Worm (Caenorhabditis elegans) whole organism, L4 larva: ENCODE measurements around the gene spp-3.

ENCODE experiments used
- F37D6.2 ChIP-seq: sonication (generic microtip); optimal IDR thresholded peaks from 2 replicates; lab custom pipeline; 2016; ENCODE audit warnings: mild to moderate bottlenecking, missing genetic modification characterization, missing compliant biosample characterization
- F44E2.7 ChIP-seq: fragments of 200-800 bp; sonication (Bioruptor generic); IDR thresholded peaks from 2 replicates; pipeline ENCODE4 v2.1.2; 2022; ENCODE audit warnings: missing genetic modification characterization, missing compliant biosample characterization
- T26A8.4 ChIP-seq: fragments of 200-800 bp; sonication (Bioruptor generic); IDR thresholded peaks from 2 replicates; pipeline ENCODE4 v1.3.6; 2022; ENCODE audit warnings: missing genetic modification characterization, missing compliant biosample characterization
- Y48G9A.11 ChIP-seq: fragments of 200-800 bp; sonication (Bioruptor generic); IDR thresholded peaks from 2 replicates; pipeline ENCODE4 v1.3.6; 2022; ENCODE audit warnings: missing genetic modification reagents, missing genetic modification characterization, missing compliant biosample characterization
- Y75B8A.6 ChIP-seq: fragments of 200-800 bp; sonication (Bioruptor generic); IDR thresholded peaks from 2 replicates; pipeline ENCODE4 v1.3.6; 2022; ENCODE audit warnings: missing genetic modification reagents, missing genetic modification characterization, missing compliant biosample characterization
- aha-1 ChIP-seq: fragments of 150-350 bp; peaks from one replicate; lab custom pipeline; 2014; ENCODE audit warnings: missing biosample characterization, missing genetic modification characterization
- ceh-28 ChIP-seq: fragments of 150-350 bp; optimal IDR thresholded peaks from 2 replicates; lab custom pipeline; 2014; ENCODE audit warnings: missing biosample characterization, missing genetic modification reagents, missing genetic modification characterization
- ceh-32 ChIP-seq: sonication (generic microtip); optimal IDR thresholded peaks from 2 replicates; lab custom pipeline; 2016; ENCODE audit warnings: mild to moderate bottlenecking, missing genetic modification characterization, missing compliant biosample characterization; ENCODE audit not compliant: poor library complexity
- ceh-62 ChIP-seq: sonication (generic microtip); optimal IDR thresholded peaks from 2 replicates; lab custom pipeline; 2017; ENCODE audit warnings: missing biosample characterization, missing genetic modification characterization
- ctbp-1 ChIP-seq: fragments of 200-800 bp; sonication (Bioruptor generic); IDR thresholded peaks from 2 replicates; pipeline ENCODE4 v1.3.6; 2022; ENCODE audit warnings: missing genetic modification reagents, missing genetic modification characterization, missing compliant biosample characterization
- daf-16 ChIP-seq, 3 experiments: sonication (generic microtip); optimal IDR thresholded peaks; 2 replicates each; lab custom pipeline; 2016 to 2017; ENCODE audit warnings: missing genetic modification characterization in 3 of 3, missing genetic modification reagents in 3 of 3, mild to moderate bottlenecking in 2 of 3, missing compliant biosample characterization in 2 of 3, missing biosample characterization in 1 of 3, moderate library complexity in 1 of 3
- daf-19 ChIP-seq: fragments of 200-800 bp; sonication (Bioruptor generic); conservative IDR thresholded peaks from 2 replicates; pipeline ENCODE4 v1.3.6; 2022; ENCODE audit warnings: missing genetic modification characterization, missing compliant biosample characterization
- dmd-8 ChIP-seq: fragments of 200-800 bp; sonication (Bioruptor generic); IDR thresholded peaks from 2 replicates; pipeline ENCODE4 v1.3.6; 2022; ENCODE audit warnings: missing genetic modification characterization, missing compliant biosample characterization
- dve-1 ChIP-seq: sonication (generic microtip); optimal IDR thresholded peaks from 2 replicates; lab custom pipeline; 2017; ENCODE audit warnings: antibody characterized with exemption, mild to moderate bottlenecking, missing genetic modification characterization, missing compliant biosample characterization; ENCODE audit not compliant: insufficient read depth
- egl-43 ChIP-seq: fragments of 200-800 bp; sonication (Bioruptor generic); IDR thresholded peaks from 2 replicates; pipeline ENCODE4 v1.3.6; 2022; ENCODE audit warnings: missing genetic modification reagents, missing genetic modification characterization, missing compliant biosample characterization
- fkh-10 ChIP-seq: fragments of 150-350 bp; optimal IDR thresholded peaks from 2 replicates; lab custom pipeline; 2014; ENCODE audit warnings: missing biosample characterization, missing genetic modification reagents, missing genetic modification characterization
- fos-1 ChIP-seq: fragments of 150-350 bp; optimal IDR thresholded peaks from 2 replicates; lab custom pipeline; 2014; ENCODE audit warnings: missing biosample characterization, missing genetic modification characterization
- gei-8 ChIP-seq: fragments of 200-800 bp; sonication (Bioruptor generic); optimal IDR thresholded peaks from 2 replicates; lab custom pipeline; 2018; ENCODE audit warnings: mild to moderate bottlenecking, missing genetic modification characterization, missing compliant biosample characterization
- hlh-11 ChIP-seq: fragments of 200-800 bp; sonication (Bioruptor generic); optimal IDR thresholded peaks from 2 replicates; lab custom pipeline; 2018; ENCODE audit warnings: mild to moderate bottlenecking, missing genetic modification characterization, missing compliant biosample characterization
- hlh-30 ChIP-seq: sonication (generic microtip); optimal IDR thresholded peaks from 2 replicates; lab custom pipeline; 2017; ENCODE audit warnings: antibody characterized with exemption, mild to moderate bottlenecking, missing genetic modification characterization, missing compliant biosample characterization; ENCODE audit not compliant: insufficient read depth
- hmg-1.1 ChIP-seq: fragments of 200-800 bp; sonication (Bioruptor generic); IDR thresholded peaks from 2 replicates; pipeline ENCODE4 v1.3.6; 2022; ENCODE audit warnings: missing genetic modification reagents, missing genetic modification characterization, missing compliant biosample characterization
- lin-13 ChIP-seq: fragments of 150-350 bp; optimal IDR thresholded peaks from 2 replicates; lab custom pipeline; 2014; ENCODE audit warnings: missing biosample characterization, missing genetic modification reagents, missing genetic modification characterization
- lsy-2 ChIP-seq, 2 experiments: fragments of 150-350 bp in 1 of 2; sonication (generic microtip) in 1 of 2; optimal IDR thresholded peaks; 2 replicates each; lab custom pipeline; 2014 to 2017; ENCODE audit warnings: missing biosample characterization in 2 of 2, missing genetic modification characterization in 2 of 2
- madf-5 ChIP-seq, 2 experiments: fragments of 200-800 bp; sonication (Bioruptor generic); IDR thresholded peaks; 2 replicates each; pipeline ENCODE4 v1.3.6; 2022; ENCODE audit warnings: missing compliant biosample characterization in 2 of 2, missing genetic modification characterization in 2 of 2
- mdl-1 ChIP-seq, 2 experiments: fragments of 150-350 bp in 1 of 2; sonication (generic microtip) in 1 of 2; optimal IDR thresholded peaks; 2 replicates each; lab custom pipeline; 2014 to 2017; ENCODE audit warnings: missing biosample characterization in 2 of 2, missing genetic modification characterization in 2 of 2
- mep-1 ChIP-seq: fragments of 150-350 bp; sonication (generic microtip); optimal IDR thresholded peaks from 3 replicates; lab custom pipeline; 2014; ENCODE audit warnings: missing biosample characterization, missing genetic modification characterization
- mxl-3 ChIP-seq: fragments of 200-800 bp; sonication (Bioruptor generic); optimal IDR thresholded peaks from 2 replicates; lab custom pipeline; 2018; ENCODE audit warnings: mild to moderate bottlenecking, missing genetic modification characterization, missing compliant biosample characterization
- nhr-237 ChIP-seq: sonication (generic microtip); optimal IDR thresholded peaks from 2 replicates; lab custom pipeline; 2017; ENCODE audit warnings: missing biosample characterization, missing genetic modification characterization
- nhr-41 ChIP-seq: fragments of 200-800 bp; sonication (Bioruptor generic); IDR thresholded peaks from 2 replicates; pipeline ENCODE4 v1.3.6; 2022; ENCODE audit warnings: missing genetic modification reagents, missing genetic modification characterization, missing compliant biosample characterization
- nhr-42 ChIP-seq: fragments of 200-800 bp; sonication (Bioruptor generic); IDR thresholded peaks from 2 replicates; pipeline ENCODE4 v1.3.6; 2022; ENCODE audit warnings: missing genetic modification characterization, missing compliant biosample characterization
- nhr-48 ChIP-seq: sonication (generic microtip); optimal IDR thresholded peaks from 2 replicates; lab custom pipeline; 2016; ENCODE audit warnings: mild to moderate bottlenecking, missing genetic modification characterization, missing compliant biosample characterization
- pha-4 ChIP-seq, 2 experiments: fragments of 150-350 bp in 1 of 2; fragments of 200-800 bp in 1 of 2; sonication (Bioruptor generic) in 1 of 2; IDR thresholded peaks in 1 of 2; optimal IDR thresholded peaks in 1 of 2; 2 replicates each; pipeline versions ENCODE4 v1.3.6 to Lab custom; 2014 to 2022; ENCODE audit warnings: missing genetic modification characterization in 2 of 2, missing genetic modification reagents in 2 of 2, missing biosample characterization in 1 of 2, missing compliant biosample characterization in 1 of 2
- pqm-1 ChIP-seq: sonication (generic microtip); optimal IDR thresholded peaks from 2 replicates; lab custom pipeline; 2017; ENCODE audit warnings: missing biosample characterization, missing genetic modification characterization
- rbr-2 ChIP-seq: sonication (generic microtip); optimal IDR thresholded peaks from 2 replicates; lab custom pipeline; 2016; ENCODE audit warnings: missing genotype, missing genetic modification characterization, missing compliant biosample characterization
- set-16 ChIP-seq: fragments of 200-800 bp; sonication (Bioruptor generic); IDR thresholded peaks from 2 replicates; pipeline ENCODE4 v1.3.6; 2022; ENCODE audit warnings: missing genetic modification reagents, missing genetic modification characterization, missing compliant biosample characterization
- skn-1 ChIP-seq: fragments of 150-350 bp; optimal IDR thresholded peaks from 2 replicates; lab custom pipeline; 2014; ENCODE audit warnings: missing biosample characterization, missing genetic modification characterization
- spr-3 ChIP-seq: fragments of 200-800 bp; sonication (Bioruptor generic); optimal IDR thresholded peaks from 2 replicates; lab custom pipeline; 2018; ENCODE audit warnings: mild to moderate bottlenecking, missing genetic modification characterization, missing compliant biosample characterization
- tra-1 ChIP-seq: fragments of 200-800 bp; sonication (Bioruptor generic); IDR thresholded peaks from 2 replicates; pipeline ENCODE4 v1.3.6; 2022; ENCODE audit warnings: missing genetic modification reagents, missing genetic modification characterization, missing compliant biosample characterization
- unc-62 ChIP-seq, 3 experiments: fragments of 150-350 bp in 1 of 3; sonication (generic microtip); optimal IDR thresholded peaks in 2 of 3; peaks in 1 of 3; 1 replicate in 1 of 3; 2 replicates in 2 of 3; lab custom pipeline; 2014 to 2017; ENCODE audit warnings: missing biosample characterization in 3 of 3, missing genetic modification characterization in 3 of 3, missing genetic modification reagents in 3 of 3, missing genotype in 1 of 3
- zfp-2 ChIP-seq: sonication (generic microtip); optimal IDR thresholded peaks from 2 replicates; lab custom pipeline; 2016; ENCODE audit warnings: mild to moderate bottlenecking, missing genetic modification characterization, missing compliant biosample characterization
- zfp-3 ChIP-seq: fragments of 200-800 bp; sonication (Bioruptor generic); conservative IDR thresholded peaks from 2 replicates; pipeline ENCODE4 v1.3.6; 2022; ENCODE audit warnings: missing genetic modification reagents, missing genetic modification characterization, missing compliant biosample characterization
- zip-11 ChIP-seq: fragments of 200-800 bp; sonication (Bioruptor generic); IDR thresholded peaks from 2 replicates; pipeline ENCODE4 v1.3.6; 2022; ENCODE audit warnings: missing genetic modification characterization, missing compliant biosample characterization
- ztf-11 ChIP-seq: fragments of 150-350 bp; optimal IDR thresholded peaks from 2 replicates; lab custom pipeline; 2014; ENCODE audit warnings: missing biosample characterization, missing genetic modification characterization

Gene spp-3

DNA sequence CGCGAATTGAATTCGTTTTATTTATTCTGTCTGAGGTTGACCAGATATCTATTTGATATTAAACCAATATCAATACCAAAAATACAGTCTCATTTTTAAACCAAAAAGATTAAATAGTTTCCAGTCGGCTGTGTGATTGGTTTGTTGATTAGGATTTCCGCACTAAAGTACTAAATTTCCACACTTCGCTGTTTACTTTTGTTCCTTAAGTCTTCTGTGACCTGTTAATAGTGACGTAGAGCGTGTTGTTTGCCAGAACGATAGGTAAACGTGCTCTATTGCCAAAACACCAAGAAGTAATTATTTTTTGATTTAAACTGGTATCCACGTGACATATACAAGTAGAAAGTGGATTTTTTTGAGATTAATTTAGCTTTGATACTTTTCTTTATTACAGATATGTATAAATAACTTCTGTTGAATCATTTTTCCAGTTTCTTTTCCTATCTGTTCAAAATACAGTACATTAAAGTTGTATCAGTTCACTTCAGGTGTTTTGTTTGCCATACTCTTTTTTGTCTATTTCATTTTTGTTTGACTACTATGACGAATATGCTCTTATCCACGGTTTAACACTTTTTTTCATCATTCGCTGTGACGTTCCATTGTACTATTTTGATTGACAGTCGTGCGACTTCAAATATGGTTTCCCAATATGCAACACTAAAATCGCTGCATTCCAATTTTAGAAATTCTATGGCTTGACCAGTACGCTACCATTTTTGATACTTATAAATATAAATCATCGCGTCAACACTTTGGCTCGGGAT, 24.1 kb downstream of the spp-3 start (continued):
- peak in 1 of 2 experiments; percentile 16 for TF ChIP-seq daf-16 (GFP tag; optimal IDR thresholded peaks at IDR 0.05; lab: Kevin White, UChicago)
- peak; percentile 53 for TF ChIP-seq daf-16 (tag; optimal IDR thresholded peaks at IDR 0.05; lab: Kevin White, UChicago)
- TF ChIP-seq zip-11 (GFP tag; lab: Robert Waterston, UW) = no peak
- no peak for TF ChIP-seq nhr-237 (tag; lab: Kevin White, UChicago)
- no peak for TF ChIP-seq fos-1 (tag; lab: Kevin White, UChicago)
- TF ChIP-seq ceh-62 (tag; lab: Kevin White, UChicago) = no peak
- TF ChIP-seq ceh-32 (tag; lab: Kevin White, UChicago) = no peak
- no peak for TF ChIP-seq pha-4 (GFP tag; IDR thresholded peaks at IDR 0.05; lab: Robert Waterston, UW)
- TF ChIP-seq pha-4 (tag; optimal IDR thresholded peaks at IDR 0.05; lab: Kevin White, UChicago) = no peak
- peak; percentile 77 for TF ChIP-seq dve-1 (tag; lab: Kevin White, UChicago)
- TF ChIP-seq F37D6.2 (tag; lab: Kevin White, UChicago) = no peak
- TF ChIP-seq spr-3 (GFP tag; lab: Kevin White, UChicago) = no peak
- TF ChIP-seq pqm-1 (tag; lab: Kevin White, UChicago) = no peak
- no peak for TF ChIP-seq zfp-3
- TF ChIP-seq T26A8.4 (GFP tag; lab: Robert Waterston, UW) = no peak
- no peak for TF ChIP-seq ceh-28 (tag; lab: Kevin White, UChicago)
- TF ChIP-seq, all 104 proteins: peak for 8

DNA sequence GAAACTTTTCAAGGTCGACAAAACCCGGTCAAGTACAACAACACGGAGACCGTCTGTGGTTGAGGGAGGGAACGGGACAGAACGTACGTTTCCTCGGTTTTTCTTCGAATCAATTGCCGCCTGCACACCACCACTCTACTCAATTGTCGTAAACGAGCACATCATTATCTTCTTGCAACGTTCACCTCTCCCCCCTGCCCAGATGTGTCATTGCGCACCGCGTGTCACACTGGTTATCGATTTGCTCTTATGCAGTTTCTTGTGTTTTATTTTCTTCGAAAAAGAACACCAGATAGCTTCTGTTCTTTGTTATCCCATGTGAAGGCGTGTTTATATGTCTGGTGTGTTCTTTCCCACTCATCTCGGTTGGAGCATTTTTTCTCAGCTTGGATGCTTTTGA, 25.6 kb downstream of the spp-3 start:
- TF ChIP-seq daf-19 (GFP tag; lab: Robert Waterston, UW) (0 out of 2 replicates have a peak, but pooled peaks have one; percentile 8), madf-5 (GFP tag; IDR thresholded peaks at IDR 0.05; lab: Robert Waterston, UW) (no peak)

DNA sequence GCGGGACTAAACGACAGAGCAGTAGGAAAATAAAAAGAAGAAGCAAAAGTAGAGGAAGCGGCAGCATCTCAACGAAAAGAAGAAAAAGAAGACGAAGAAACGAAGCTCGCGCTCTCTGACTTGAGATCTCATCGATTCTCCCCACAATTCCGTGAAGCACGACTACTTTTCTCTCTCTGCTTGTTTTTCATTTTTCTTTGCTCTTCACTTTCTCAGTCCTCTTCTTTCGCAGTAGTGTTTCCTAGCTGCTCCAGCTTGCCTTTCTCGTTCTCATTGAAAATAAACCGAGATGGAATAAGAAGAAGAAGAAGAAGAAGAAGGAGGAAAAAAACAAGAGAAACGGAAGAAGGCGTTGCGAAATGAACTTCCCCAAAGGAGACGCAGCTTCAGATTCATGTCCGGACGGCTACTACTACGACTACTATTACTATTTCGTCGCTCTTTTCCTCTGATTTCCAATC, 30.4 kb downstream of the spp-3 start:
- TF ChIP-seq zip-11 (GFP tag; lab: Robert Waterston, UW) (no peak), Y75B8A.6 (no peak), hlh-11 (tag; lab: Kevin White, UChicago) (peak; percentile 24), nhr-48 (tag; lab: Kevin White, UChicago) (no peak), Y48G9A.11 (GFP tag; lab: Robert Waterston, UW) (no peak), F37D6.2 (tag; lab: Kevin White, UChicago) (peak; percentile 79), mxl-3 (GFP tag; lab: Kevin White, UChicago) (no peak), gei-8 (GFP tag; lab: Kevin White, UChicago) (no peak), rbr-2 (tag; lab: Kevin White, UChicago) (peak; percentile 74), dmd-8 (GFP tag; lab: Robert Waterston, UW) (no peak), ctbp-1 (peak; percentile 76), set-16 (GFP tag; lab: Robert Waterston, UW) (peak; percentile 38; the same call in 1 of the 2 replicates), mep-1 (tag; lab: Kevin White, UChicago) (peak; percentile 64), mdl-1 (tag; optimal IDR thresholded peaks at IDR 0.05; lab: Kevin White, UChicago) (peak in 1 of 2 experiments; percentile 45), aha-1 (peak; percentile 96), lin-13 (GFP tag; lab: Kevin White, UChicago) (no peak), zfp-2 (no peak), fkh-10 (GFP tag; lab: Kevin White, UChicago) (peak; percentile 96), lsy-2 (tag; optimal IDR thresholded peaks at IDR 0.05; lab: Kevin White, UChicago) (peak; percentile 20 to 45), skn-1 (tag; lab: Kevin White, UChicago) (no peak), nhr-41 (GFP tag; lab: Robert Waterston, UW) (no peak), hmg-1.1 (GFP tag; lab: Robert Waterston, UW) (peak; percentile 55; the same call in 1 of the 2 replicates), unc-62 (GFP tag; optimal IDR thresholded peaks at IDR 0.05 in 1 of 2; lab: Kevin White, UChicago) (peak in 1 of 2 experiments; percentile 86), unc-62 (tag; optimal IDR thresholded peaks at IDR 0.05; lab: Kevin White, UChicago) (no peak), zfp-3 (no peak), nhr-42 (GFP tag; lab: Robert Waterston, UW) (no peak), hlh-30 (tag; lab: Kevin White, UChicago) (peak; percentile 11), F44E2.7 (GFP tag; lab: Robert Waterston, UW) (no peak), ceh-28 (tag; lab: Kevin White, UChicago) (peak; percentile 10), ztf-11 (no peak), tra-1 (GFP tag; lab: Robert Waterston, UW) (no peak), egl-43 (GFP tag; lab: Robert Waterston, UW) (no peak), pha-4 (GFP tag; IDR thresholded peaks at IDR 0.05; lab: Robert Waterston, UW) (no peak), pha-4 (tag; optimal IDR thresholded peaks at IDR 0.05; lab: Kevin White, UChicago) (no peak), nhr-237 (tag; lab: Kevin White, UChicago) (no peak)
